Fruit fly (Drosophila melanogaster): ENCODE data around the gene CG11755.

The CG11755 gene

dm6 chr3R:8669029-8669707, 7.5 kb upstream of the CG11755 start (continued):
- peak; percentile 97 for TF ChIP-seq Spps (tag; optimal IDR thresholded peaks at IDR 0.05)
- TF ChIP-seq CG15601 (tag; optimal IDR thresholded peaks at IDR 0.05) = peak; percentile 96
- TF ChIP-seq CG1233 (GFP tag; optimal IDR thresholded peaks at IDR 0.05) = peak; percentile 97
- peak; percentile 94 for TF ChIP-seq Lhr (GFP tag; optimal IDR thresholded peaks at IDR 0.05)
- peak; percentile 96 for TF ChIP-seq slp2 (GFP tag; optimal IDR thresholded peaks at IDR 0.05)
- TF ChIP-seq CG4707 (GFP tag; optimal IDR thresholded peaks at IDR 0.05) = peak; percentile 95

- TF ChIP-seq MTF-1 (GFP tag; optimal IDR thresholded peaks at IDR 0.05; ENCODE audit: borderline replicate concordance) = peak; percentile 17
- peak; percentile 60 for TF ChIP-seq scrt (GFP tag; optimal IDR thresholded peaks at IDR 0.05)
- TF ChIP-seq YL-1 (GFP tag; optimal IDR thresholded peaks at IDR 0.05) = peak; percentile 38
- no peak for TF ChIP-seq prd (optimal IDR thresholded peaks at IDR 0.05)
- TF ChIP-seq prd (GFP tag; IDR thresholded peaks at IDR 0.05) = 0 out of 3 replicates have a peak, but pooled peaks have one; percentile 3
- no peak for TF ChIP-seq CG13624 (GFP tag; optimal IDR thresholded peaks at IDR 0.05)
- TF ChIP-seq lbe (GFP tag; optimal IDR thresholded peaks at IDR 0.05) = peak; percentile 14
- TF ChIP-seq ERR (GFP tag; optimal IDR thresholded peaks at IDR 0.05) = peak; percentile 62
- TF ChIP-seq CG6689 (GFP tag; IDR thresholded peaks at IDR 0.05) = peak; percentile 31; the same call in 1 of the 2 replicates
- TF ChIP-seq Drgx (GFP tag; IDR thresholded peaks at IDR 0.05) = peak; percentile 66
- peak; percentile 29 for TF ChIP-seq CG12769 (tag; optimal IDR thresholded peaks at IDR 0.05)
- no peak for TF ChIP-seq CG15073 (GFP tag; optimal IDR thresholded peaks at IDR 0.05)
- no peak for TF ChIP-seq CG11723 (GFP tag; optimal IDR thresholded peaks at IDR 0.05)
- TF ChIP-seq Hand (GFP tag; optimal IDR thresholded peaks at IDR 0.05) = no peak
- TF ChIP-seq CG4328 (GFP tag; optimal IDR thresholded peaks at IDR 0.05) = peak; percentile 41
- peak; percentile 30; the same call in 1 of the 2 replicates for TF ChIP-seq slbo (GFP tag; IDR thresholded peaks at IDR 0.05)
- TF ChIP-seq CG32532 (GFP tag; IDR thresholded peaks at IDR 0.05) = no peak; the same call in 1 of the 2 replicates
- peak; percentile 8 for TF ChIP-seq CG2875 (GFP tag; optimal IDR thresholded peaks at IDR 0.05)
- no peak for TF ChIP-seq CG13123 (GFP tag; optimal IDR thresholded peaks at IDR 0.05)
- TF ChIP-seq CG6272 (GFP tag; IDR thresholded peaks at IDR 0.05) = no peak
- TF ChIP-seq ara (GFP tag; IDR thresholded peaks at IDR 0.05) = no peak
- TF ChIP-seq CG4854 (GFP tag; optimal IDR thresholded peaks at IDR 0.05) = no peak
These were observed 6.7 kb upstream of the CG11755 start for dm6 chr3R:8669900-8670528.

dm6 chr3R:8670529-8671491, 5.9 kb upstream of the CG11755 start, which contains the start of gene p:
p (minus strand) TSS chr3R:8670684.
- TF ChIP-seq CrebB (tag; optimal IDR thresholded peaks at IDR 0.05) (peak; percentile 15), CG15601 (tag; optimal IDR thresholded peaks at IDR 0.05) (peak; percentile 60), CG6689 (GFP tag; IDR thresholded peaks at IDR 0.05) (peak; percentile 42; the same call in 1 of the 2 replicates), shn (GFP tag; optimal IDR thresholded peaks at IDR 0.05) (peak; percentile 39), B-H2 (GFP tag; optimal IDR thresholded peaks at IDR 0.05) (peak; percentile 36), Nf-YC (tag; optimal IDR thresholded peaks at IDR 0.05) (no peak), bigmax (GFP tag; optimal IDR thresholded peaks at IDR 0.05) (no peak), bbx (GFP tag; IDR thresholded peaks at IDR 0.05; ENCODE audit: partially characterized antibody) (no peak), CG5180 (GFP tag; optimal IDR thresholded peaks at IDR 0.05) (peak; percentile 56), ro (GFP tag; IDR thresholded peaks at IDR 0.05) (no peak), Hmx (GFP tag; optimal IDR thresholded peaks at IDR 0.05) (no peak), CG2129 (GFP tag; IDR thresholded peaks at IDR 0.05; ENCODE audit: partially characterized antibody) (no peak), PHDP (tag; optimal IDR thresholded peaks at IDR 0.05) (peak; percentile 56), slbo (GFP tag; IDR thresholded peaks at IDR 0.05) (peak; percentile 56), CG9932 (GFP tag; IDR thresholded peaks at IDR 0.05) (peak; percentile 51), CG2116 (GFP tag; optimal IDR thresholded peaks at IDR 0.05) (no peak), CG6175 (GFP tag; IDR thresholded peaks at IDR 0.05) (no peak), CG2199 (GFP tag; IDR thresholded peaks at IDR 0.05) (no peak), Dp (GFP tag; optimal IDR thresholded peaks at IDR 0.05) (no peak)

Data from whole organism, embryonic.